Worm (Caenorhabditis elegans) whole organism, late embryonic: ENCODE results near the gene srz-56.

ENCODE experiments used
- ama-1 ChIP-seq: fragments of 150-350 bp; optimal IDR thresholded peaks from 2 replicates; lab custom pipeline; 2014
- ceh-6 ChIP-seq: fragments of 200-800 bp; sonication (Bioruptor generic); optimal IDR thresholded peaks from 2 replicates; lab custom pipeline; 2018; ENCODE audit warnings: mild to moderate bottlenecking, missing genetic modification characterization, missing compliant biosample characterization
- elt-4 ChIP-seq: sonication (generic microtip); optimal IDR thresholded peaks from 2 replicates; lab custom pipeline; 2016; ENCODE audit warnings: missing genetic modification characterization, missing compliant biosample characterization
- hlh-15 ChIP-seq: sonication (generic microtip); optimal IDR thresholded peaks from 2 replicates; lab custom pipeline; 2016; ENCODE audit warnings: missing genetic modification characterization, missing compliant biosample characterization
- ref-2 ChIP-seq: sonication (generic microtip); optimal IDR thresholded peaks from 2 replicates; lab custom pipeline; 2016; ENCODE audit warnings: missing genetic modification characterization, missing compliant biosample characterization

- TF ChIP-seq ceh-6 (GFP tag; lab: Kevin White, UChicago) (no peak), ref-2 (tag; lab: Kevin White, UChicago) (no peak), ama-1 (lab: Kevin White, UChicago) (no peak), elt-4 (tag; lab: Kevin White, UChicago) (no peak), hlh-15 (tag; lab: Kevin White, UChicago) (no peak)
Measured at ce11 chrIII:2219408-2219807, 21.2 kb upstream of the srz-56 start, which contains the start of gene fbxa-12.
